Worm (Caenorhabditis elegans) whole organism, L4 larva: ENCODE results near the gene mec-10.
A peak's percentile ranks its signal among the peaks of the same experiment; 100 is the strongest.

Experiments
- Y48G9A.11 ChIP-seq: fragments of 200-800 bp; sonication (Bioruptor generic); IDR thresholded peaks from 2 replicates; pipeline ENCODE4 v1.3.6; 2022; ENCODE audit warnings: missing genetic modification reagents, missing genetic modification characterization, missing compliant biosample characterization
- aly-2 ChIP-seq: sonication (generic microtip); optimal IDR thresholded peaks from 2 replicates; lab custom pipeline; 2018; ENCODE audit warnings: missing biosample characterization, missing genetic modification characterization
- ama-1 ChIP-seq: fragments of 150-350 bp; optimal IDR thresholded peaks from 2 replicates; lab custom pipeline; 2014; ENCODE audit warnings: inconsistent platforms, mixed read lengths
- dpl-1 ChIP-seq: fragments of 150-350 bp; optimal IDR thresholded peaks from 2 replicates; lab custom pipeline; 2014; ENCODE audit warnings: missing biosample characterization, missing genetic modification reagents, missing genetic modification characterization
- jun-1 ChIP-seq: fragments of 150-350 bp; optimal IDR thresholded peaks from 2 replicates; lab custom pipeline; 2014; ENCODE audit warnings: missing biosample characterization, missing genetic modification reagents, missing genetic modification characterization
- mdt-29 ChIP-seq: fragments of 200-800 bp; sonication (Bioruptor generic); IDR thresholded peaks from 2 replicates; pipeline ENCODE4 v1.3.6; 2022; ENCODE audit warnings: missing genetic modification reagents, missing genetic modification characterization, missing compliant biosample characterization
- nhr-28 ChIP-seq: fragments of 150-350 bp; optimal IDR thresholded peaks from 2 replicates; lab custom pipeline; 2014; ENCODE audit warnings: missing biosample characterization, missing genetic modification characterization
- nhr-77 ChIP-seq: fragments of 150-350 bp; optimal IDR thresholded peaks from 2 replicates; lab custom pipeline; 2014; ENCODE audit warnings: missing biosample characterization, missing genetic modification characterization
- rbr-2 ChIP-seq: sonication (generic microtip); optimal IDR thresholded peaks from 2 replicates; lab custom pipeline; 2016; ENCODE audit warnings: missing genotype, missing genetic modification characterization, missing compliant biosample characterization
- unc-130 ChIP-seq: sonication (generic microtip); optimal IDR thresholded peaks from 2 replicates; lab custom pipeline; 2016; ENCODE audit warnings: missing genetic modification reagents, missing genetic modification characterization, missing compliant biosample characterization
- unc-39 ChIP-seq: sonication (generic microtip); optimal IDR thresholded peaks from 2 replicates; lab custom pipeline; 2017; ENCODE audit warnings: missing biosample characterization, missing genetic modification characterization
- zip-2 ChIP-seq: fragments of 150-350 bp; optimal IDR thresholded peaks from 2 replicates; lab custom pipeline; 2014; ENCODE audit warnings: missing biosample characterization, missing genetic modification characterization
- ztf-11 ChIP-seq: fragments of 150-350 bp; optimal IDR thresholded peaks from 2 replicates; lab custom pipeline; 2014; ENCODE audit warnings: missing biosample characterization, missing genetic modification characterization

DNA sequence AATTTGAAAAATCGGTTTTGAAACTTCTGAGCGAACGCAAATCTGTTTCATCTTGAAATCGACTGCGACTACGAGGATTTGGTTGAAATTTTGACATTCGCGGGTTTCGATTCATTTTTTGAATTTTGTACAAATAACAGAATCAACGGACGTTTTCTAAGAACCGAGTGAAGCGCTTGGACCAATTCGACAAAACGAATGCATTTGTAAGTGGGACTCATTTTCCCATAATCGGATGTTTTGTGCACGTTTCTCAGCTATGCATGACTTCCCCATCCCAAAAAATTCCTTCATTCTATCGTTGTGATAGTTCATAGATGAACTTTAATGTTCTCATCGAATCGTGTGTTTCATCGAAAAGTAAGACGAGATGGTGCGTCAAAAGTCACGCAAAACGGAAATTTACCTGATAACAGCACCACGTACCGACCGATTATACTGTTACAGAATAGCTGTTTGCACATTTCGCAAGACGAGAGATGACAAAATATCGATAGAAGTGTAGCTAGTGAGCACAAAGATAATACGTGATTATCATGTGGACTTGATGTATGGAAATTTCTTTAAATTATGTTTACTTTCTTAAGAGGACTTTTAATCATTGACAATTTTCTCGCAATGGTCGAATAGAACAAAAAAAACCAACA lies at the start of gene mec-10:
- TF ChIP-seq dpl-1 (GFP tag; lab: Kevin White, UChicago) (no peak), unc-130 (GFP tag; lab: Kevin White, UChicago) (no peak), jun-1 (tag; lab: Kevin White, UChicago) (no peak), rbr-2 (tag; lab: Kevin White, UChicago) (no peak), ztf-11 (tag; lab: Kevin White, UChicago) (no peak), nhr-28 (peak; percentile 68), nhr-77 (tag; lab: Kevin White, UChicago) (peak; percentile 28), unc-39 (tag; lab: Kevin White, UChicago) (no peak), zip-2 (tag; lab: Kevin White, UChicago) (no peak), Y48G9A.11 (GFP tag; lab: Robert Waterston, UW) (no peak), mdt-29 (no peak), aly-2 (tag; lab: Kevin White, UChicago) (no peak), ama-1 (lab: Kevin White, UChicago) (no peak)
